Worm (Caenorhabditis elegans): ENCODE results near the gene pct-1.

ce11 chrIV:8171376-8171775 is 4.9 kb upstream of the pct-1 start:
- TF ChIP-seq ama-1 (optimal IDR thresholded peaks at IDR 0.05) (no peak), nhr-28 (tag; optimal IDR thresholded peaks at IDR 0.05) (no peak), tbx-2 (tag; optimal IDR thresholded peaks at IDR 0.05) (no peak), nhr-77 (tag; optimal IDR thresholded peaks at IDR 0.05) (no peak), elt-3 (tag; optimal IDR thresholded peaks at IDR 0.05) (no peak), lin-15B (tag; optimal IDR thresholded peaks at IDR 0.05) (no peak), ZK546.5 (tag; optimal IDR thresholded peaks at IDR 0.05) (no peak), nhr-12 (tag; optimal IDR thresholded peaks at IDR 0.05) (no peak), lin-39 (tag; optimal IDR thresholded peaks at IDR 0.05) (no peak), ceh-16 (tag; optimal IDR thresholded peaks at IDR 0.05) (no peak)

All from whole organism, L3 larva.